Worm (Caenorhabditis elegans) whole organism, late embryonic: ENCODE results near the gene srw-71.

Experiments used
- C08G9.2 ChIP-seq: sonication (generic microtip); optimal IDR thresholded peaks from 2 replicates; lab custom pipeline; 2016; ENCODE audit warnings: mild to moderate bottlenecking, missing genetic modification characterization, moderate library complexity, missing compliant biosample characterization
- ama-1 ChIP-seq: fragments of 150-350 bp; optimal IDR thresholded peaks from 2 replicates; lab custom pipeline; 2014
- fkh-6 ChIP-seq: sonication (generic microtip); optimal IDR thresholded peaks from 2 replicates; lab custom pipeline; 2016; ENCODE audit warnings: missing genetic modification characterization, missing compliant biosample characterization
- hlh-30 ChIP-seq: sonication (generic microtip); optimal IDR thresholded peaks from 2 replicates; lab custom pipeline; 2017; ENCODE audit warnings: antibody characterized with exemption, missing genetic modification characterization, missing compliant biosample characterization; ENCODE audit not compliant: insufficient read depth
- pag-3 ChIP-seq: sonication (generic microtip); optimal IDR thresholded peaks from 2 replicates; lab custom pipeline; 2016; ENCODE audit warnings: missing compliant biosample characterization, missing genetic modification characterization, borderline replicate concordance
- ref-2 ChIP-seq: sonication (generic microtip); optimal IDR thresholded peaks from 2 replicates; lab custom pipeline; 2016; ENCODE audit warnings: missing genetic modification characterization, missing compliant biosample characterization

DNA sequence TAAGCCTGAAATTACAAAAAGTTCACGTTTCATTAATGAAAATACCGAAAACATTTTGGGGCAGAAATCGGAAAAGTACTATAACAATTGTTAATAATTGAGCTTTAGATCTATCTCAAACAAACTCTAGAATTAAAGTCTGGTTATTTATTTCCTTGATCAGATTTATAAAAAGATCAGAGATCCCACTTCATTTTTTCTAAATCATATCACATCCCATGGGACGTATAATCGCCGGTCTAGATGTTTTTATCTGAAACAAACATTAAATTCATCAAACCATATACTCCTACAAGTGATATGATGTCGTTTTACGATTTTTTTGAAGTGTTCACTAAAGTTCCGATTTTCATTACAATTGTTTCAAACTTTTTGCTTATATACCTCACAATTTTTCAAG, 19.2 kb downstream of the srw-71 start, which contains the start of gene str-41:
- TF ChIP-seq fkh-6 = no peak
- TF ChIP-seq pag-3 (tag; lab: Kevin White, UChicago) = no peak
- no peak for TF ChIP-seq C08G9.2 (tag; lab: Kevin White, UChicago)
- TF ChIP-seq ref-2 (tag; lab: Kevin White, UChicago) = no peak
- TF ChIP-seq ama-1 = no peak
- TF ChIP-seq hlh-30 = no peak
